Fruit fly (Drosophila melanogaster): ENCODE measurements around the gene CG17350.

The CG17350 gene

dm6 chr2L:19416602-19417497 lies 36.1 kb downstream of the CG17350 start, which contains the start of gene Lectin-galC1 (continued):
- peak; percentile 84 for TF ChIP-seq CG18619 (GFP tag; optimal IDR thresholded peaks at IDR 0.05)
- TF ChIP-seq Jarid2 (GFP tag; optimal IDR thresholded peaks at IDR 0.05), result peak; percentile 54
- TF ChIP-seq Dp (GFP tag; optimal IDR thresholded peaks at IDR 0.05), result no peak
- peak; percentile 81 for TF ChIP-seq chm (GFP tag; IDR thresholded peaks at IDR 0.05)
- TF ChIP-seq CG11093 (GFP tag; IDR thresholded peaks at IDR 0.05), result peak; percentile 76; the same call in 2 of the 3 replicates
- TF ChIP-seq CG9797 (GFP tag; optimal IDR thresholded peaks at IDR 0.05), result no peak
- peak; percentile 86 for TF ChIP-seq CG12236 (GFP tag; optimal IDR thresholded peaks at IDR 0.05)
- TF ChIP-seq CG10654 (GFP tag; optimal IDR thresholded peaks at IDR 0.05), result peak; percentile 84
- peak; percentile 70 for TF ChIP-seq mam (GFP tag; optimal IDR thresholded peaks at IDR 0.05)
- peak; percentile 80 for TF ChIP-seq CG10267 (tag; optimal IDR thresholded peaks at IDR 0.05)
- peak; percentile 74 for TF ChIP-seq CG13123 (GFP tag; optimal IDR thresholded peaks at IDR 0.05)
- no peak for TF ChIP-seq ato (GFP tag; IDR thresholded peaks at IDR 0.05; ENCODE audit: partially characterized antibody)
- TF ChIP-seq Elba2 (GFP tag; optimal IDR thresholded peaks at IDR 0.05), result peak; percentile 15
- peak; percentile 76 for TF ChIP-seq Aef1 (GFP tag; IDR thresholded peaks at IDR 0.05)
- peak; percentile 79 for TF ChIP-seq fu2 (GFP tag; optimal IDR thresholded peaks at IDR 0.05)
- peak; percentile 72 for TF ChIP-seq CG31224 (GFP tag; IDR thresholded peaks at IDR 0.05)
- no peak for TF ChIP-seq vnd (GFP tag; IDR thresholded peaks at IDR 0.05; ENCODE audit: partially characterized antibody)
- TF ChIP-seq odd (GFP tag; optimal IDR thresholded peaks at IDR 0.05), result peak; percentile 84
- peak; percentile 86 for TF ChIP-seq CG9609 (GFP tag; optimal IDR thresholded peaks at IDR 0.05)
- peak in 1 of 2 experiments; percentile 52 for TF ChIP-seq crp (GFP tag; optimal IDR thresholded peaks at IDR 0.05)
- peak; percentile 89 for TF ChIP-seq ara (GFP tag; IDR thresholded peaks at IDR 0.05)
- peak; percentile 60 for TF ChIP-seq CG4707 (GFP tag; optimal IDR thresholded peaks at IDR 0.05)
- TF ChIP-seq Dad (GFP tag; optimal IDR thresholded peaks at IDR 0.05), result peak; percentile 84
- TF ChIP-seq HHEX (GFP tag; optimal IDR thresholded peaks at IDR 0.05), result peak; percentile 84
- peak; percentile 78 for TF ChIP-seq croc (GFP tag; conservative IDR thresholded peaks at IDR 0.05)
- TF ChIP-seq CG11398 (GFP tag; optimal IDR thresholded peaks at IDR 0.05), result peak; percentile 83
- TF ChIP-seq disco-r (GFP tag; optimal IDR thresholded peaks at IDR 0.05), result peak; percentile 82
- peak; percentile 83 for TF ChIP-seq lab (GFP tag; optimal IDR thresholded peaks at IDR 0.05)
- peak; percentile 78 for TF ChIP-seq CG18764 (GFP tag; optimal IDR thresholded peaks at IDR 0.05)
- no peak for TF ChIP-seq luna (GFP tag; optimal IDR thresholded peaks at IDR 0.05)
- TF ChIP-seq sr (GFP tag; IDR thresholded peaks at IDR 0.05), result peak; percentile 79
- peak; percentile 80 for TF ChIP-seq CG7556 (GFP tag; optimal IDR thresholded peaks at IDR 0.05)
- TF ChIP-seq Deaf1 (tag; optimal IDR thresholded peaks at IDR 0.05), result peak; percentile 10
- peak; percentile 87 for TF ChIP-seq gsb-n (tag; optimal IDR thresholded peaks at IDR 0.05)
- TF ChIP-seq h (optimal IDR thresholded peaks at IDR 0.05), result no peak
- TF ChIP-seq stwl (tag; optimal IDR thresholded peaks at IDR 0.05), result peak; percentile 35
- peak; percentile 80 for TF ChIP-seq CG13775 (GFP tag; optimal IDR thresholded peaks at IDR 0.05)
- TF ChIP-seq CG12219 (GFP tag; optimal IDR thresholded peaks at IDR 0.05), result peak; percentile 85
- 0 out of 2 replicates have a peak, but pooled peaks have one; percentile 43 for TF ChIP-seq Poxn (GFP tag; IDR thresholded peaks at IDR 0.05)
- peak; percentile 87 for TF ChIP-seq Ssrp (tag; optimal IDR thresholded peaks at IDR 0.05)
- TF ChIP-seq Six4 (GFP tag; optimal IDR thresholded peaks at IDR 0.05), result peak; percentile 85
- no peak for TF ChIP-seq zen2 (GFP tag; IDR thresholded peaks at IDR 0.05; ENCODE audit: partially characterized antibody)
- TF ChIP-seq ssp (GFP tag; IDR thresholded peaks at IDR 0.05), result no peak; the same call in 1 of the 2 replicates
- TF ChIP-seq CG14710 (tag; optimal IDR thresholded peaks at IDR 0.05), result peak; percentile 85
- TF ChIP-seq YL-1 (GFP tag; optimal IDR thresholded peaks at IDR 0.05), result peak; percentile 70
- peak; percentile 87 for TF ChIP-seq CG3407 (GFP tag; optimal IDR thresholded peaks at IDR 0.05)
- TF ChIP-seq Pdp1 (GFP tag; optimal IDR thresholded peaks at IDR 0.05), result peak; percentile 87 to 90
- TF ChIP-seq Mad (GFP tag; optimal IDR thresholded peaks at IDR 0.05), result peak; percentile 83
